Worm (Caenorhabditis elegans) whole organism, L1 larva: Measurements from ENCODE around the gene mltn-10.

Experiments
- C16A3.4 ChIP-seq: fragments of 150-350 bp; optimal IDR thresholded peaks from 2 replicates; lab custom pipeline; 2014; ENCODE audit warnings: missing biosample characterization, missing genetic modification characterization
- Y116A8C.19 ChIP-seq: sonication (generic microtip); optimal IDR thresholded peaks from 2 replicates; lab custom pipeline; 2016; ENCODE audit warnings: missing compliant biosample characterization, missing genetic modification characterization, borderline replicate concordance
- aha-1 ChIP-seq: fragments of 150-350 bp; optimal IDR thresholded peaks from 2 replicates; lab custom pipeline; 2014; ENCODE audit warnings: missing biosample characterization, missing genetic modification characterization
- aly-2 ChIP-seq: fragments of 150-350 bp; optimal IDR thresholded peaks from 2 replicates; lab custom pipeline; 2014; ENCODE audit warnings: missing biosample characterization, missing genetic modification characterization
- ceh-63 ChIP-seq: fragments of 200-800 bp; sonication (Bioruptor generic); optimal IDR thresholded peaks from 2 replicates; lab custom pipeline; 2018; ENCODE audit warnings: mild to moderate bottlenecking, missing genetic modification characterization, missing compliant biosample characterization
- ceh-8 ChIP-seq: fragments of 200-800 bp; sonication (Bioruptor generic); optimal IDR thresholded peaks from 2 replicates; lab custom pipeline; 2018; ENCODE audit warnings: mild to moderate bottlenecking, missing genetic modification characterization, moderate library complexity, missing compliant biosample characterization
- ceh-82 ChIP-seq, 3 experiments: fragments of 150-350 bp in 1 of 3; sonication (generic microtip) in 2 of 3; optimal IDR thresholded peaks; 2 replicates each; lab custom pipeline; 2014 to 2017; ENCODE audit warnings: missing biosample characterization in 3 of 3, missing genetic modification characterization in 3 of 3
- ceh-88 ChIP-seq: fragments of 200-800 bp; sonication (Bioruptor generic); IDR thresholded peaks from 2 replicates; pipeline ENCODE4 v1.3.6; 2022; ENCODE audit warnings: missing genetic modification characterization, missing compliant biosample characterization
- ceh-90 ChIP-seq: sonication (generic microtip); optimal IDR thresholded peaks from 2 replicates; lab custom pipeline; 2016; ENCODE audit warnings: missing genetic modification characterization, missing compliant biosample characterization
- dpl-1 ChIP-seq, 3 experiments: fragments of 150-350 bp in 2 of 3; sonication (generic microtip) in 1 of 3; optimal IDR thresholded peaks; 2 replicates each; lab custom pipeline; 2014 to 2017; ENCODE audit warnings: missing biosample characterization in 3 of 3, missing genetic modification characterization in 3 of 3, missing genetic modification reagents in 3 of 3
- efl-3 ChIP-seq: fragments of 200-800 bp; sonication (Bioruptor generic); optimal IDR thresholded peaks from 2 replicates; lab custom pipeline; 2018; ENCODE audit warnings: mild to moderate bottlenecking, missing genetic modification characterization, missing compliant biosample characterization
- elt-3 ChIP-seq, 6 experiments: fragments of 150-350 bp in 1 of 6; sonication (generic microtip); optimal IDR thresholded peaks; 2 replicates each; lab custom pipeline; 2017 to 2018; ENCODE audit warnings: missing biosample characterization in 6 of 6, missing genetic modification characterization in 6 of 6, inconsistent platforms in 1 of 6
- ets-5 ChIP-seq: fragments of 200-800 bp; sonication (Bioruptor generic); IDR thresholded peaks from 2 replicates; pipeline ENCODE4 v1.3.6; 2022; ENCODE audit warnings: missing genetic modification characterization, missing compliant biosample characterization
- fkh-8 ChIP-seq: sonication (generic microtip); optimal IDR thresholded peaks from 2 replicates; lab custom pipeline; 2016; ENCODE audit warnings: mild to moderate bottlenecking, missing genetic modification characterization, missing compliant biosample characterization
- hlh-17 ChIP-seq: fragments of 200-800 bp; sonication (Bioruptor generic); optimal IDR thresholded peaks from 2 replicates; lab custom pipeline; 2018; ENCODE audit warnings: missing genetic modification characterization, mild to moderate bottlenecking, missing compliant biosample characterization, moderate library complexity, borderline replicate concordance
- hpl-2 ChIP-seq: fragments of 150-350 bp; optimal IDR thresholded peaks from 2 replicates; lab custom pipeline; 2014; ENCODE audit warnings: missing biosample characterization, missing genetic modification reagents, missing genetic modification characterization
- lin-13 ChIP-seq: fragments of 150-350 bp; optimal IDR thresholded peaks from 2 replicates; lab custom pipeline; 2014; ENCODE audit warnings: missing biosample characterization, missing genetic modification reagents, missing genetic modification characterization
- lin-14 ChIP-seq: fragments of 200-800 bp; sonication (Bioruptor generic); optimal IDR thresholded peaks from 2 replicates; lab custom pipeline; 2018; ENCODE audit warnings: mild to moderate bottlenecking, missing genetic modification characterization, moderate library complexity, missing compliant biosample characterization
- lin-39 ChIP-seq: fragments of 150-350 bp; optimal IDR thresholded peaks from 2 replicates; lab custom pipeline; 2014; ENCODE audit warnings: missing biosample characterization, missing genetic modification reagents, missing genetic modification characterization
- lir-3 ChIP-seq: sonication (generic microtip); optimal IDR thresholded peaks from 2 replicates; lab custom pipeline; 2016; ENCODE audit warnings: mild to moderate bottlenecking, missing genetic modification characterization, moderate library complexity, missing compliant biosample characterization; ENCODE audit not compliant: poor library complexity
- lsy-2 ChIP-seq, 2 experiments: fragments of 150-350 bp; optimal IDR thresholded peaks; 2 replicates each; lab custom pipeline; 2014; ENCODE audit warnings: missing biosample characterization in 2 of 2, missing genetic modification characterization in 2 of 2
- mab-9 ChIP-seq: fragments of 200-800 bp; sonication (Bioruptor generic); IDR thresholded peaks from 2 replicates; pipeline ENCODE4 v1.3.6; 2022; ENCODE audit warnings: missing genetic modification reagents, missing genetic modification characterization, missing compliant biosample characterization
- mdl-1 ChIP-seq, 2 experiments: fragments of 150-350 bp; optimal IDR thresholded peaks; 2 replicates each; lab custom pipeline; 2014 to 2017; ENCODE audit warnings: missing biosample characterization in 2 of 2, missing genetic modification characterization in 2 of 2, inconsistent platforms in 1 of 2
- nhr-11 ChIP-seq: fragments of 150-350 bp; optimal IDR thresholded peaks from 2 replicates; lab custom pipeline; 2014; ENCODE audit warnings: missing biosample characterization, missing genetic modification characterization
- nhr-12 ChIP-seq: sonication (generic microtip); optimal IDR thresholded peaks from 2 replicates; lab custom pipeline; 2017; ENCODE audit warnings: missing biosample characterization, missing genetic modification characterization
- nhr-19 ChIP-seq: fragments of 200-800 bp; sonication (Bioruptor generic); conservative IDR thresholded peaks from 2 replicates; pipeline ENCODE4 v1.3.6; 2022; ENCODE audit warnings: missing genetic modification characterization, missing compliant biosample characterization
- nhr-237 ChIP-seq: fragments of 150-350 bp; optimal IDR thresholded peaks from 2 replicates; lab custom pipeline; 2014; ENCODE audit warnings: missing biosample characterization, missing genetic modification characterization
- nhr-28 ChIP-seq: fragments of 150-350 bp; optimal IDR thresholded peaks from 2 replicates; lab custom pipeline; 2014; ENCODE audit warnings: missing biosample characterization, missing genetic modification characterization
- nhr-77 ChIP-seq: fragments of 150-350 bp; optimal IDR thresholded peaks from 2 replicates; lab custom pipeline; 2014; ENCODE audit warnings: missing biosample characterization, missing genetic modification characterization
- pag-3 ChIP-seq: sonication (generic microtip); optimal IDR thresholded peaks from 2 replicates; lab custom pipeline; 2017; ENCODE audit warnings: missing genetic modification characterization, mild to moderate bottlenecking, missing compliant biosample characterization, antibody characterized with exemption, borderline replicate concordance; ENCODE audit not compliant: insufficient read depth
- pax-3 ChIP-seq: fragments of 200-800 bp; sonication (Bioruptor generic); optimal IDR thresholded peaks from 2 replicates; lab custom pipeline; 2018; ENCODE audit warnings: mild to moderate bottlenecking, missing genetic modification characterization, moderate library complexity, missing compliant biosample characterization
- pqm-1 ChIP-seq: sonication (generic microtip); optimal IDR thresholded peaks from 3 replicates; lab custom pipeline; 2017; ENCODE audit warnings: missing biosample characterization, missing genetic modification characterization
- skn-1 ChIP-seq: fragments of 150-350 bp; optimal IDR thresholded peaks from 2 replicates; lab custom pipeline; 2014; ENCODE audit warnings: missing biosample characterization, missing genetic modification characterization
- snu-23 ChIP-seq: sonication (generic microtip); optimal IDR thresholded peaks from 2 replicates; lab custom pipeline; 2016; ENCODE audit warnings: missing genetic modification characterization, missing compliant biosample characterization
- tbx-2 ChIP-seq: sonication (generic microtip); optimal IDR thresholded peaks from 2 replicates; lab custom pipeline; 2016; ENCODE audit warnings: missing genetic modification characterization, missing compliant biosample characterization
- unc-98 ChIP-seq: fragments of 200-800 bp; sonication (Bioruptor generic); IDR thresholded peaks from 2 replicates; pipeline ENCODE4 v1.3.6; 2022; ENCODE audit warnings: missing genetic modification characterization, missing compliant biosample characterization
- vab-15 ChIP-seq: sonication (generic microtip); optimal IDR thresholded peaks from 2 replicates; lab custom pipeline; 2017; ENCODE audit warnings: missing genotype, mild to moderate bottlenecking, missing genetic modification characterization, missing compliant biosample characterization
- xbp-1 ChIP-seq: sonication (generic microtip); optimal IDR thresholded peaks from 2 replicates; lab custom pipeline; 2016; ENCODE audit warnings: missing genetic modification characterization, missing compliant biosample characterization
- zag-1 ChIP-seq: fragments of 150-350 bp; optimal IDR thresholded peaks from 2 replicates; lab custom pipeline; 2014; ENCODE audit warnings: missing biosample characterization, missing genetic modification characterization
- ztf-11 ChIP-seq, 2 experiments: sonication (generic microtip); optimal IDR thresholded peaks; 2 replicates each; lab custom pipeline; 2016 to 2017; ENCODE audit warnings: missing genetic modification characterization in 2 of 2, missing biosample characterization in 1 of 2, missing compliant biosample characterization in 1 of 2
- ztf-4 ChIP-seq: fragments of 150-350 bp; optimal IDR thresholded peaks from 2 replicates; lab custom pipeline; 2014; ENCODE audit warnings: missing biosample characterization, missing genetic modification characterization

Gene mltn-10

DNA sequence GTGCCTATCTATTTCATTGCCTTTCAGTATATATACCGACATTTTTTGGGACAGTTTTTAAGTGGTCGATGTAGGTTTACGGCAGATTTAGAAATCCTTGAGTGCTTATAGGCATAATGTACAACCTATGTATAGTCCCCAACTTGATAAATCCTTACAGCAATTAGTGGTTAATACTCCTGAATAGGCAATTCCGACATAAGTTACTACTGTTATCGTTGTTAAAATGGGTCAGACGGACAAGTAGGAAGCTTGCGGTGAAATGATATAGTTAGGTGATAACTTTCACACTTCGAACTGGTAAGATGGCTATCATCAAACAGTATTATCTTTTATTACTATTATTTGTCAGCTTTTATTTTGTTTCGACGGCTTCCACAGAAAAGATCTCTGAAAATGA, at the start of gene mltn-10:
Gene mltn-10, plus strand, starts transcription at position 301 of the 400 bp plus-strand sequence.
- no peak for TF ChIP-seq ceh-90 (tag; lab: Kevin White, UChicago)
- no peak for TF ChIP-seq unc-98
- no peak for TF ChIP-seq vab-15
- TF ChIP-seq xbp-1 (tag; lab: Kevin White, UChicago): no peak
- TF ChIP-seq fkh-8: no peak
- no peak for TF ChIP-seq lin-14
- TF ChIP-seq lir-3: no peak
- TF ChIP-seq pqm-1 (tag; lab: Kevin White, UChicago): no peak
- TF ChIP-seq, all 84 proteins: peak for 0

- no peak for TF ChIP-seq skn-1
Measured at ce11 chrII:14573315-14573714, 49.5 kb upstream of the mltn-10 start, which contains the start of gene madf-5. TSS of gene madf-5 (plus strand) at chrII:14573615.

DNA sequence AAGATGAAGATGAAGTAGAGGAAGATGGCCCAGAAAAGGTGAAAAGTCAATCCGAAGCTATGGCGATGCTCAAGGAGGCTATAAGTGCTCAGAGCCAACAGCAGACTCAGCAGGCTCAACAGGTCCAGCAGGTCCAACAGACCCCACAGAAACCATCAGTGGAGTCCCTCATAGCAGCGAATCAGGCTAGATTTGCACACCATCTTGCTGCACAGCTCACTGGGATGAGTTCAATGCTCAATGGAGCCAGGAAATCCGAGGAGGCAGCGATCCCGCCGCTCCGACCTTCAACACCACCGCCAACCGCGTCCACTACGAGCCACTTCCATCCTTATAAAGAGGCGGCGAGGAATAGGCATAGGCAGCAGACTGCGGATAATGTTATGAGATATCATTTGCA, 48.1 kb upstream of the mltn-10 start:
- TF ChIP-seq Y116A8C.19 (tag; lab: Kevin White, UChicago) (no peak), nhr-77 (tag; lab: Kevin White, UChicago) (no peak), fkh-8 (no peak), pax-3 (tag; lab: Kevin White, UChicago) (no peak), snu-23 (no peak), zag-1 (no peak), aha-1 (tag; lab: Kevin White, UChicago) (no peak), ceh-82 (tag; optimal IDR thresholded peaks at IDR 0.05; lab: Kevin White, UChicago) (no peak), nhr-11 (tag; lab: Kevin White, UChicago) (no peak), ceh-88 (GFP tag; lab: Robert Waterston, UW) (no peak), lin-13 (GFP tag; lab: Kevin White, UChicago) (no peak), lsy-2 (tag; optimal IDR thresholded peaks at IDR 0.05; lab: Kevin White, UChicago) (no peak), C16A3.4 (tag; lab: Kevin White, UChicago) (no peak), dpl-1 (GFP tag; optimal IDR thresholded peaks at IDR 0.05; lab: Kevin White, UChicago) (no peak), nhr-19 (no peak)

ce11 chrII:14576429-14576828, 46.4 kb upstream of the mltn-10 start, which contains the start of gene C01G12.13:
TSS of gene C01G12.13 (plus strand) at chrII:14576729.
- TF ChIP-seq nhr-28 (tag; lab: Kevin White, UChicago) (no peak), ceh-82 (tag; optimal IDR thresholded peaks at IDR 0.05; lab: Kevin White, UChicago) (no peak), ceh-90 (tag; lab: Kevin White, UChicago) (no peak), mab-9 (no peak), ztf-11 (tag; optimal IDR thresholded peaks at IDR 0.05; lab: Kevin White, UChicago) (no peak), ceh-8 (no peak), hpl-2 (GFP tag; lab: Kevin White, UChicago) (no peak), ceh-63 (GFP tag; lab: Kevin White, UChicago) (no peak), pax-3 (tag; lab: Kevin White, UChicago) (no peak), tbx-2 (tag; lab: Kevin White, UChicago) (no peak), mdl-1 (tag; optimal IDR thresholded peaks at IDR 0.05; lab: Kevin White, UChicago) (no peak), lin-39 (tag; lab: Kevin White, UChicago) (no peak), nhr-12 (tag; lab: Kevin White, UChicago) (no peak), aly-2 (tag; lab: Kevin White, UChicago) (no peak)

- TF ChIP-seq lir-3 (no peak), hlh-17 (GFP tag; lab: Kevin White, UChicago) (no peak), elt-3 (tag; optimal IDR thresholded peaks at IDR 0.05; lab: Kevin White, UChicago) (no peak), pag-3 (no peak), ztf-4 (tag; lab: Kevin White, UChicago) (no peak), aha-1 (tag; lab: Kevin White, UChicago) (no peak), mab-9 (no peak), ets-5 (GFP tag; lab: Robert Waterston, UW) (no peak), efl-3 (no peak), nhr-12 (tag; lab: Kevin White, UChicago) (no peak), fkh-8 (no peak), nhr-237 (tag; lab: Kevin White, UChicago) (no peak), ztf-11 (tag; optimal IDR thresholded peaks at IDR 0.05; lab: Kevin White, UChicago) (no peak)
Measured at ce11 chrII:14578013-14578412, 44.8 kb upstream of the mltn-10 start, which contains the start of gene nspb-7. TSS of gene nspb-7 (plus strand) at chrII:14578313.
